Worm (Caenorhabditis elegans) whole organism, L4 larva: ENCODE data around the gene suex-1.

Experiments
- F10B5.3 ChIP-seq: sonication (generic microtip); optimal IDR thresholded peaks from 2 replicates; lab custom pipeline; 2016; ENCODE audit warnings: mild to moderate bottlenecking, missing genetic modification characterization, missing compliant biosample characterization
- F37D6.2 ChIP-seq: sonication (generic microtip); optimal IDR thresholded peaks from 2 replicates; lab custom pipeline; 2016; ENCODE audit warnings: mild to moderate bottlenecking, missing genetic modification characterization, missing compliant biosample characterization
- R02D3.7 ChIP-seq: fragments of 150-350 bp; sonication (generic microtip); optimal IDR thresholded peaks from 3 replicates; lab custom pipeline; 2014; ENCODE audit warnings: missing biosample characterization, missing genetic modification characterization
- Y105C5A.15 ChIP-seq: fragments of 200-800 bp; sonication (Bioruptor generic); IDR thresholded peaks from 2 replicates; pipeline ENCODE4 v1.3.6; 2022; ENCODE audit warnings: missing genetic modification characterization, missing compliant biosample characterization
- Y75B8A.6 ChIP-seq: fragments of 200-800 bp; sonication (Bioruptor generic); IDR thresholded peaks from 2 replicates; pipeline ENCODE4 v1.3.6; 2022; ENCODE audit warnings: missing genetic modification reagents, missing genetic modification characterization, missing compliant biosample characterization
- ZK337.2 ChIP-seq: fragments of 200-800 bp; sonication (Bioruptor generic); IDR thresholded peaks from 2 replicates; pipeline ENCODE4 v1.3.6; 2022; ENCODE audit warnings: missing genetic modification reagents, missing genetic modification characterization, missing compliant biosample characterization
- ZK546.5 ChIP-seq, 2 experiments: sonication (generic microtip); optimal IDR thresholded peaks; 2 replicates each; lab custom pipeline; 2017; ENCODE audit warnings: missing biosample characterization in 2 of 2, missing genetic modification characterization in 2 of 2
- aha-1 ChIP-seq: fragments of 150-350 bp; peaks from one replicate; lab custom pipeline; 2014; ENCODE audit warnings: missing biosample characterization, missing genetic modification characterization
- aly-2 ChIP-seq: sonication (generic microtip); optimal IDR thresholded peaks from 2 replicates; lab custom pipeline; 2018; ENCODE audit warnings: missing biosample characterization, missing genetic modification characterization
- dmd-8 ChIP-seq: fragments of 200-800 bp; sonication (Bioruptor generic); IDR thresholded peaks from 2 replicates; pipeline ENCODE4 v1.3.6; 2022; ENCODE audit warnings: missing genetic modification characterization, missing compliant biosample characterization
- dpl-1 ChIP-seq: fragments of 150-350 bp; optimal IDR thresholded peaks from 2 replicates; lab custom pipeline; 2014; ENCODE audit warnings: missing biosample characterization, missing genetic modification reagents, missing genetic modification characterization
- duxl-1 ChIP-seq: sonication (generic microtip); optimal IDR thresholded peaks from 2 replicates; lab custom pipeline; 2016; ENCODE audit warnings: mild to moderate bottlenecking, missing genetic modification characterization, moderate library complexity, missing compliant biosample characterization; ENCODE audit not compliant: poor library complexity
- dve-1 ChIP-seq: sonication (generic microtip); optimal IDR thresholded peaks from 2 replicates; lab custom pipeline; 2017; ENCODE audit warnings: antibody characterized with exemption, mild to moderate bottlenecking, missing genetic modification characterization, missing compliant biosample characterization; ENCODE audit not compliant: insufficient read depth
- hlh-30 ChIP-seq: sonication (generic microtip); optimal IDR thresholded peaks from 2 replicates; lab custom pipeline; 2017; ENCODE audit warnings: antibody characterized with exemption, mild to moderate bottlenecking, missing genetic modification characterization, missing compliant biosample characterization; ENCODE audit not compliant: insufficient read depth
- hmg-1.1 ChIP-seq: fragments of 200-800 bp; sonication (Bioruptor generic); IDR thresholded peaks from 2 replicates; pipeline ENCODE4 v1.3.6; 2022; ENCODE audit warnings: missing genetic modification reagents, missing genetic modification characterization, missing compliant biosample characterization
- lin-1 ChIP-seq: fragments of 200-800 bp; sonication (Bioruptor generic); IDR thresholded peaks from 2 replicates; pipeline ENCODE4 v1.3.6; 2022; ENCODE audit warnings: missing genetic modification reagents, missing genetic modification characterization, missing compliant biosample characterization
- lin-13 ChIP-seq: fragments of 150-350 bp; optimal IDR thresholded peaks from 2 replicates; lab custom pipeline; 2014; ENCODE audit warnings: missing biosample characterization, missing genetic modification reagents, missing genetic modification characterization
- lin-15B ChIP-seq: fragments of 150-350 bp; sonication (generic microtip); optimal IDR thresholded peaks from 3 replicates; lab custom pipeline; 2014; ENCODE audit warnings: missing biosample characterization, missing genetic modification characterization
- lin-38 ChIP-seq: fragments of 200-800 bp; sonication (Bioruptor generic); IDR thresholded peaks from 2 replicates; pipeline ENCODE4 v1.3.6; 2022; ENCODE audit warnings: missing genetic modification reagents, missing genetic modification characterization, missing compliant biosample characterization
- lin-39 ChIP-seq: fragments of 150-350 bp; optimal IDR thresholded peaks from 2 replicates; lab custom pipeline; 2014; ENCODE audit warnings: missing biosample characterization, missing genetic modification reagents, missing genetic modification characterization
- mep-1 ChIP-seq: fragments of 150-350 bp; sonication (generic microtip); optimal IDR thresholded peaks from 3 replicates; lab custom pipeline; 2014; ENCODE audit warnings: missing biosample characterization, missing genetic modification characterization
- nhr-102 ChIP-seq: sonication (generic microtip); optimal IDR thresholded peaks from 2 replicates; lab custom pipeline; 2016; ENCODE audit warnings: mild to moderate bottlenecking, missing genetic modification characterization, moderate library complexity, missing compliant biosample characterization
- nhr-111 ChIP-seq: fragments of 200-800 bp; sonication (Bioruptor generic); optimal IDR thresholded peaks from 2 replicates; lab custom pipeline; 2018; ENCODE audit warnings: mild to moderate bottlenecking, missing genetic modification characterization, missing compliant biosample characterization
- nhr-42 ChIP-seq: fragments of 200-800 bp; sonication (Bioruptor generic); IDR thresholded peaks from 2 replicates; pipeline ENCODE4 v1.3.6; 2022; ENCODE audit warnings: missing genetic modification characterization, missing compliant biosample characterization
- nhr-76 ChIP-seq: fragments of 150-350 bp; optimal IDR thresholded peaks from 2 replicates; lab custom pipeline; 2014; ENCODE audit warnings: missing biosample characterization, missing genetic modification characterization
- nhr-77 ChIP-seq: fragments of 150-350 bp; optimal IDR thresholded peaks from 2 replicates; lab custom pipeline; 2014; ENCODE audit warnings: missing biosample characterization, missing genetic modification characterization
- pha-4 ChIP-seq, 2 experiments: fragments of 150-350 bp in 1 of 2; fragments of 200-800 bp in 1 of 2; sonication (Bioruptor generic) in 1 of 2; IDR thresholded peaks in 1 of 2; optimal IDR thresholded peaks in 1 of 2; 2 replicates each; pipeline versions ENCODE4 v1.3.6 to Lab custom; 2014 to 2022; ENCODE audit warnings: missing genetic modification characterization in 2 of 2, missing genetic modification reagents in 2 of 2, missing biosample characterization in 1 of 2, missing compliant biosample characterization in 1 of 2
- set-16 ChIP-seq: fragments of 200-800 bp; sonication (Bioruptor generic); IDR thresholded peaks from 2 replicates; pipeline ENCODE4 v1.3.6; 2022; ENCODE audit warnings: missing genetic modification reagents, missing genetic modification characterization, missing compliant biosample characterization
- skn-1 ChIP-seq: fragments of 150-350 bp; optimal IDR thresholded peaks from 2 replicates; lab custom pipeline; 2014; ENCODE audit warnings: missing biosample characterization, missing genetic modification characterization
- snpc-4 ChIP-seq: fragments of 150-350 bp; optimal IDR thresholded peaks from 2 replicates; lab custom pipeline; 2014; ENCODE audit warnings: missing biosample characterization, missing genetic modification characterization
- spr-1 ChIP-seq: sonication (generic microtip); optimal IDR thresholded peaks from 2 replicates; lab custom pipeline; 2016; ENCODE audit warnings: mild to moderate bottlenecking, missing genetic modification characterization, missing compliant biosample characterization
- unc-130 ChIP-seq: sonication (generic microtip); optimal IDR thresholded peaks from 2 replicates; lab custom pipeline; 2016; ENCODE audit warnings: missing genetic modification reagents, missing genetic modification characterization, missing compliant biosample characterization
- unc-39 ChIP-seq: sonication (generic microtip); optimal IDR thresholded peaks from 2 replicates; lab custom pipeline; 2017; ENCODE audit warnings: missing biosample characterization, missing genetic modification characterization
- vab-7 ChIP-seq: fragments of 200-800 bp; sonication (Bioruptor generic); IDR thresholded peaks from 2 replicates; pipeline ENCODE4 v1.3.6; 2022; ENCODE audit warnings: missing genetic modification reagents, missing genetic modification characterization, missing compliant biosample characterization
- zfp-2 ChIP-seq: sonication (generic microtip); optimal IDR thresholded peaks from 2 replicates; lab custom pipeline; 2016; ENCODE audit warnings: mild to moderate bottlenecking, missing genetic modification characterization, missing compliant biosample characterization
- ztf-11 ChIP-seq: fragments of 150-350 bp; optimal IDR thresholded peaks from 2 replicates; lab custom pipeline; 2014; ENCODE audit warnings: missing biosample characterization, missing genetic modification characterization

Gene suex-1

ce11 chrII:5522637-5523036, 24.6 kb upstream of the suex-1 start, which contains the start of gene ZK177.11:
Gene ZK177.11 (plus strand): TSS chrII:5522937.
- no peak for TF ChIP-seq Y75B8A.6 (GFP tag; lab: Robert Waterston, UW)
- no peak for TF ChIP-seq Y105C5A.15 (GFP tag; lab: Robert Waterston, UW)
- no peak for TF ChIP-seq unc-39 (tag; lab: Kevin White, UChicago)
- no peak for TF ChIP-seq snpc-4 (tag; lab: Kevin White, UChicago)
- no peak for TF ChIP-seq duxl-1 (tag; lab: Kevin White, UChicago)
- TF ChIP-seq mep-1 (tag; lab: Kevin White, UChicago) = no peak
- TF ChIP-seq lin-15B (tag; lab: Kevin White, UChicago) = no peak
- no peak for TF ChIP-seq lin-39 (tag; lab: Kevin White, UChicago)
- no peak for TF ChIP-seq ztf-11 (tag; lab: Kevin White, UChicago)
- no peak for TF ChIP-seq F37D6.2
- TF ChIP-seq pha-4 (GFP tag; IDR thresholded peaks at IDR 0.05; lab: Robert Waterston, UW) = no peak
- TF ChIP-seq pha-4 (tag; optimal IDR thresholded peaks at IDR 0.05; lab: Kevin White, UChicago) = no peak
- TF ChIP-seq dve-1 (tag; lab: Kevin White, UChicago) = no peak
- no peak for TF ChIP-seq hmg-1.1 (GFP tag; lab: Robert Waterston, UW)
- TF ChIP-seq nhr-77 = no peak

- TF ChIP-seq set-16 (GFP tag; lab: Robert Waterston, UW) = no peak
- TF ChIP-seq vab-7 (GFP tag; lab: Robert Waterston, UW) = no peak
- TF ChIP-seq unc-130 (GFP tag; lab: Kevin White, UChicago) = no peak
- TF ChIP-seq R02D3.7 (tag; lab: Kevin White, UChicago) = no peak
- TF ChIP-seq, all 104 proteins: peak for 0
Observed at ce11 chrII:5521411-5521810, 23.4 kb upstream of the suex-1 start, which contains the start of gene ZK177.12. Gene ZK177.12 (plus strand): TSS chrII:5521711.

ce11 chrII:5518910-5519309, 20.9 kb upstream of the suex-1 start, which contains the start of gene ZK177.2:
Gene ZK177.2 (plus strand): TSS chrII:5519210.
- no peak for TF ChIP-seq nhr-42 (GFP tag; lab: Robert Waterston, UW)
- no peak for TF ChIP-seq spr-1 (tag; lab: Kevin White, UChicago)
- no peak for TF ChIP-seq snpc-4 (tag; lab: Kevin White, UChicago)
- no peak for TF ChIP-seq lin-13 (GFP tag; lab: Kevin White, UChicago)
- no peak for TF ChIP-seq nhr-76 (tag; lab: Kevin White, UChicago)
- TF ChIP-seq skn-1 = no peak
- no peak for TF ChIP-seq lin-38 (GFP tag; lab: Robert Waterston, UW)
- TF ChIP-seq dmd-8 (GFP tag; lab: Robert Waterston, UW) = no peak
- TF ChIP-seq dve-1 (tag; lab: Kevin White, UChicago) = no peak
- no peak for TF ChIP-seq F10B5.3
- no peak for TF ChIP-seq lin-1 (GFP tag; lab: Robert Waterston, UW)
- TF ChIP-seq nhr-111 (GFP tag; lab: Kevin White, UChicago) = no peak
- TF ChIP-seq ZK337.2 = no peak

ce11 chrII:5518055-5518454, 20.0 kb upstream of the suex-1 start:
- TF ChIP-seq nhr-102 (no peak), nhr-111 (GFP tag; lab: Kevin White, UChicago) (no peak), aha-1 (tag; lab: Kevin White, UChicago) (no peak), zfp-2 (no peak), dpl-1 (GFP tag; lab: Kevin White, UChicago) (no peak), ZK546.5 (tag; optimal IDR thresholded peaks at IDR 0.05; lab: Kevin White, UChicago) (no peak), aly-2 (tag; lab: Kevin White, UChicago) (no peak), spr-1 (tag; lab: Kevin White, UChicago) (no peak), hlh-30 (tag; lab: Kevin White, UChicago) (no peak)
